Worm (Caenorhabditis elegans) whole organism, young adult: ENCODE data around the gene F52C9.5.
A peak's percentile ranks its signal among the peaks of the same experiment; 100 is the strongest.

Source experiments
- B0019.2 ChIP-seq: fragments of 200-800 bp; sonication (Bioruptor generic); conservative IDR thresholded peaks from 2 replicates; pipeline ENCODE4 v1.3.6; 2022; ENCODE audit warnings: missing genetic modification reagents, missing genetic modification characterization, missing compliant biosample characterization
- B0261.1 ChIP-seq: sonication (generic microtip); optimal IDR thresholded peaks from 2 replicates; lab custom pipeline; 2016; ENCODE audit warnings: mild to moderate bottlenecking, missing genetic modification characterization, moderate library complexity, missing compliant biosample characterization
- D2030.7 ChIP-seq: fragments of 200-800 bp; sonication (Bioruptor generic); IDR thresholded peaks from 2 replicates; pipeline ENCODE4 v1.3.6; 2022; ENCODE audit warnings: missing genetic modification reagents, missing genetic modification characterization, missing compliant biosample characterization
- F37B4.10 ChIP-seq: fragments of 200-800 bp; sonication (Bioruptor generic); IDR thresholded peaks from 2 replicates; pipeline ENCODE4 v1.3.6; 2022; ENCODE audit warnings: missing genetic modification characterization, missing compliant biosample characterization
- F52B5.7 ChIP-seq: sonication (generic microtip); optimal IDR thresholded peaks from 2 replicates; lab custom pipeline; 2016; ENCODE audit warnings: mild to moderate bottlenecking, missing genetic modification characterization, missing compliant biosample characterization
- F55B11.4 ChIP-seq: sonication (generic microtip); optimal IDR thresholded peaks from 2 replicates; lab custom pipeline; 2016; ENCODE audit warnings: missing compliant biosample characterization, missing genetic modification characterization, borderline replicate concordance; ENCODE audit not compliant: insufficient read depth
- F57C9.4 ChIP-seq: sonication (generic microtip); optimal IDR thresholded peaks from 2 replicates; lab custom pipeline; 2017; ENCODE audit warnings: mild to moderate bottlenecking, missing genetic modification characterization, missing compliant biosample characterization
- K11D2.4 ChIP-seq: fragments of 200-800 bp; sonication (Bioruptor generic); IDR thresholded peaks from 2 replicates; pipeline ENCODE4 v1.3.6; 2022; ENCODE audit warnings: missing genetic modification reagents, missing genetic modification characterization, missing compliant biosample characterization
- T26A5.8 ChIP-seq: sonication (generic microtip); optimal IDR thresholded peaks from 2 replicates; lab custom pipeline; 2016; ENCODE audit warnings: missing genetic modification characterization, missing compliant biosample characterization
- Y56A3A.18 ChIP-seq: fragments of 200-800 bp; sonication (Bioruptor generic); IDR thresholded peaks from 2 replicates; pipeline ENCODE4 v1.3.6; 2022; ENCODE audit warnings: missing genetic modification reagents, missing genetic modification characterization, missing compliant biosample characterization
- Y79H2A.3 ChIP-seq: fragments of 200-800 bp; sonication (Bioruptor generic); conservative IDR thresholded peaks from 2 replicates; pipeline ENCODE4 v1.3.6; 2022; ENCODE audit warnings: missing genetic modification reagents, missing genetic modification characterization, missing compliant biosample characterization
- akir-1 ChIP-seq: fragments of 200-800 bp; sonication (Bioruptor generic); optimal IDR thresholded peaks from 2 replicates; lab custom pipeline; 2018; ENCODE audit warnings: mild to moderate bottlenecking, missing genetic modification characterization, moderate library complexity, missing compliant biosample characterization
- aptf-3 ChIP-seq: fragments of 200-800 bp; sonication (Bioruptor generic); IDR thresholded peaks from 2 replicates; pipeline ENCODE4 v1.3.6; 2022; ENCODE audit warnings: missing genetic modification characterization, missing compliant biosample characterization
- attf-3 ChIP-seq: fragments of 200-800 bp; sonication (Bioruptor generic); conservative IDR thresholded peaks from 2 replicates; pipeline ENCODE4 v1.3.6; 2022; ENCODE audit warnings: missing genetic modification reagents, missing genetic modification characterization, missing compliant biosample characterization
- attf-5 ChIP-seq: fragments of 200-800 bp; sonication (Bioruptor generic); optimal IDR thresholded peaks from 2 replicates; lab custom pipeline; 2018; ENCODE audit warnings: mild to moderate bottlenecking, missing genetic modification characterization, missing compliant biosample characterization
- bed-2 ChIP-seq: fragments of 200-800 bp; sonication (Bioruptor generic); IDR thresholded peaks from 2 replicates; pipeline ENCODE4 v1.3.6; 2022; ENCODE audit warnings: missing genetic modification reagents, missing genetic modification characterization, missing compliant biosample characterization
- cebp-1 ChIP-seq, 2 experiments: fragments of 200-800 bp in 1 of 2; sonication (Bioruptor generic) in 1 of 2; sonication (generic microtip) in 1 of 2; IDR thresholded peaks in 1 of 2; optimal IDR thresholded peaks in 1 of 2; 2 replicates each; pipeline versions ENCODE4 v1.3.6 to Lab custom; 2017 to 2022; ENCODE audit warnings: missing compliant biosample characterization in 2 of 2, missing genetic modification characterization in 2 of 2, mild to moderate bottlenecking in 1 of 2, missing genetic modification reagents in 1 of 2, moderate library complexity in 1 of 2
- ceh-40 ChIP-seq: fragments of 200-800 bp; sonication (Bioruptor generic); IDR thresholded peaks from 2 replicates; pipeline ENCODE4 v1.3.6; 2022; ENCODE audit warnings: missing genetic modification characterization, missing compliant biosample characterization
- chd-7 ChIP-seq: sonication (generic microtip); optimal IDR thresholded peaks from 2 replicates; lab custom pipeline; 2016; ENCODE audit warnings: mild to moderate bottlenecking, missing genetic modification characterization, moderate library complexity, missing compliant biosample characterization
- egl-18 ChIP-seq: fragments of 200-800 bp; sonication (Bioruptor generic); IDR thresholded peaks from 2 replicates; pipeline ENCODE4 v1.3.6; 2022; ENCODE audit warnings: missing genetic modification reagents, missing genetic modification characterization, missing compliant biosample characterization
- egl-44 ChIP-seq: fragments of 200-800 bp; sonication (Bioruptor generic); IDR thresholded peaks from 2 replicates; pipeline ENCODE4 v1.3.6; 2022; ENCODE audit warnings: missing genetic modification reagents, missing genetic modification characterization, missing compliant biosample characterization
- gei-17 ChIP-seq: fragments of 200-800 bp; sonication (Bioruptor generic); optimal IDR thresholded peaks from 2 replicates; lab custom pipeline; 2018; ENCODE audit warnings: mild to moderate bottlenecking, missing genetic modification characterization, missing compliant biosample characterization
- hlh-12 ChIP-seq: sonication (generic microtip); optimal IDR thresholded peaks from 2 replicates; lab custom pipeline; 2016; ENCODE audit warnings: missing genetic modification characterization, missing compliant biosample characterization
- hmg-1.2 ChIP-seq: fragments of 200-800 bp; sonication (Bioruptor generic); IDR thresholded peaks from 2 replicates; pipeline ENCODE4 v1.3.6; 2022; ENCODE audit warnings: missing genetic modification reagents, missing genetic modification characterization, missing compliant biosample characterization
- hrde-1 ChIP-seq: sonication (generic microtip); optimal IDR thresholded peaks from 2 replicates; lab custom pipeline; 2016; ENCODE audit warnings: missing genetic modification characterization, mild to moderate bottlenecking, missing compliant biosample characterization, moderate library complexity, missing genotype, missing genetic modification reagents, borderline replicate concordance
- lin-40 ChIP-seq: sonication (generic microtip); optimal IDR thresholded peaks from 2 replicates; lab custom pipeline; 2016; ENCODE audit warnings: missing genetic modification characterization, mild to moderate bottlenecking, missing compliant biosample characterization, missing genotype, missing genetic modification reagents
- madf-6 ChIP-seq: fragments of 200-800 bp; sonication (Bioruptor generic); IDR thresholded peaks from 2 replicates; pipeline ENCODE4 v1.3.6; 2022; ENCODE audit warnings: missing genetic modification reagents, missing genetic modification characterization, missing compliant biosample characterization
- madf-8 ChIP-seq: fragments of 200-800 bp; sonication (Bioruptor generic); conservative IDR thresholded peaks from 2 replicates; pipeline ENCODE4 v1.3.6; 2022; ENCODE audit warnings: missing genetic modification reagents, missing genetic modification characterization, missing compliant biosample characterization
- nfya-2 ChIP-seq: fragments of 200-800 bp; sonication (Bioruptor generic); IDR thresholded peaks from 2 replicates; pipeline ENCODE4 v1.3.6; 2022; ENCODE audit warnings: missing genetic modification reagents, missing genetic modification characterization, missing compliant biosample characterization
- nfyb-1 ChIP-seq: fragments of 200-800 bp; sonication (Bioruptor generic); IDR thresholded peaks from 2 replicates; pipeline ENCODE4 v1.3.6; 2022; ENCODE audit warnings: missing genetic modification reagents, missing genetic modification characterization, missing compliant biosample characterization
- nhr-27 ChIP-seq: fragments of 200-800 bp; sonication (Bioruptor generic); optimal IDR thresholded peaks from 2 replicates; lab custom pipeline; 2018; ENCODE audit warnings: mild to moderate bottlenecking, missing genetic modification characterization, moderate library complexity, missing compliant biosample characterization
- nhr-80 ChIP-seq: sonication (generic microtip); optimal IDR thresholded peaks from 2 replicates; lab custom pipeline; 2016; ENCODE audit warnings: missing genetic modification characterization, missing compliant biosample characterization
- pbrm-1 ChIP-seq: fragments of 200-800 bp; sonication (Bioruptor generic); IDR thresholded peaks from 2 replicates; pipeline ENCODE4 v1.3.6; 2022; ENCODE audit warnings: missing genetic modification reagents, missing genetic modification characterization, missing compliant biosample characterization
- snpc-1.1 ChIP-seq: sonication (generic microtip); optimal IDR thresholded peaks from 2 replicates; lab custom pipeline; 2017; ENCODE audit warnings: missing genetic modification characterization, mild to moderate bottlenecking, missing compliant biosample characterization, antibody characterized with exemption, moderate library complexity, missing genotype, missing genetic modification reagents; ENCODE audit not compliant: insufficient read depth
- snpc-1.3 ChIP-seq: sonication (generic microtip); optimal IDR thresholded peaks from 2 replicates; lab custom pipeline; 2017; ENCODE audit warnings: missing genetic modification characterization, mild to moderate bottlenecking, missing compliant biosample characterization, antibody characterized with exemption, moderate library complexity, missing genotype, missing genetic modification reagents; ENCODE audit not compliant: insufficient read depth
- tbp1 ChIP-seq: fragments of 200-800 bp; sonication (Bioruptor generic); optimal IDR thresholded peaks from 2 replicates; lab custom pipeline; 2018; ENCODE audit warnings: mild to moderate bottlenecking, missing genetic modification characterization, missing compliant biosample characterization
- tbx-9 ChIP-seq: sonication (generic microtip); optimal IDR thresholded peaks from 2 replicates; lab custom pipeline; 2016; ENCODE audit warnings: borderline replicate concordance, missing genetic modification characterization, inconsistent platforms, missing compliant biosample characterization
- unc-62 ChIP-seq: fragments of 150-350 bp; optimal IDR thresholded peaks from 2 replicates; lab custom pipeline; 2014; ENCODE audit warnings: missing biosample characterization, missing genetic modification reagents, missing genetic modification characterization
- zfh-2 ChIP-seq: fragments of 200-800 bp; sonication (Bioruptor generic); conservative IDR thresholded peaks from 2 replicates; pipeline ENCODE4 v1.3.6; 2022; ENCODE audit warnings: missing genetic modification reagents, missing genetic modification characterization, missing compliant biosample characterization
- zim-3 ChIP-seq: sonication (generic microtip); optimal IDR thresholded peaks from 2 replicates; lab custom pipeline; 2017; ENCODE audit warnings: mild to moderate bottlenecking, missing genetic modification characterization, moderate library complexity, missing compliant biosample characterization
- ztf-18 ChIP-seq: sonication (generic microtip); optimal IDR thresholded peaks from 2 replicates; lab custom pipeline; 2016; ENCODE audit warnings: missing genotype, mild to moderate bottlenecking, missing genetic modification characterization, missing compliant biosample characterization

F52C9.5 gene

DNA sequence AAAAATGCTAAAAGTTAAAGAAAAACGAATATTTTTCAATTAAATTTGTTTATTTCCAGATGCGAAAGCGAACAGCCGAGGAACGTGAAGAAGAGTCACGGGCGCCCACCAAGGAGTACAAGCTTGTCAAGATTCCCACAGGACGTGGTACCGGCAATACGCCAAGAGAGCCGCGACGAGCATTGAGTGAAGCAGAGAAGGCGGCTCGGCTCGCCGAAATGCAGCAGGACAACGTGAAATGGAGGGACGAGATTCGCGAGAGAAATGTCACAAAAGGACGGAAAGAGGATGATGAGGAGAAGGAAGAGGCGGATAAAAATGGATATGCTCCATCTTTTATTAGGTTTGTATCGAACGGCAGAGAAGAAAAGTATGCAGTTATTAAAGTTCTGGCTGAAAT is 8.4 kb downstream of the F52C9.5 start:
- no peak for TF ChIP-seq tbp1 (GFP tag; lab: Kevin White, UChicago)
- no peak for TF ChIP-seq snpc-1.1 (tag; lab: Kevin White, UChicago)
- no peak for TF ChIP-seq gei-17
- TF ChIP-seq K11D2.4: 0 out of 2 replicates have a peak, but pooled peaks have one; percentile 34
- no peak for TF ChIP-seq cebp-1 (GFP tag; IDR thresholded peaks at IDR 0.05; lab: Robert Waterston, UW)
- no peak for TF ChIP-seq cebp-1 (tag; optimal IDR thresholded peaks at IDR 0.05; lab: Kevin White, UChicago)
- no peak for TF ChIP-seq nfya-2 (GFP tag; lab: Robert Waterston, UW)
- no peak for TF ChIP-seq Y56A3A.18 (GFP tag; lab: Robert Waterston, UW)
- TF ChIP-seq B0261.1 (tag; lab: Kevin White, UChicago): no peak
- peak; percentile 4 for TF ChIP-seq zim-3 (tag; lab: Kevin White, UChicago)
- no peak for TF ChIP-seq ztf-18 (tag; lab: Kevin White, UChicago)
- no peak for TF ChIP-seq F57C9.4
- no peak for TF ChIP-seq F55B11.4 (tag; lab: Kevin White, UChicago)
- TF ChIP-seq tbx-9 (tag; lab: Kevin White, UChicago): no peak
- peak; percentile 63 for TF ChIP-seq zfh-2

DNA sequence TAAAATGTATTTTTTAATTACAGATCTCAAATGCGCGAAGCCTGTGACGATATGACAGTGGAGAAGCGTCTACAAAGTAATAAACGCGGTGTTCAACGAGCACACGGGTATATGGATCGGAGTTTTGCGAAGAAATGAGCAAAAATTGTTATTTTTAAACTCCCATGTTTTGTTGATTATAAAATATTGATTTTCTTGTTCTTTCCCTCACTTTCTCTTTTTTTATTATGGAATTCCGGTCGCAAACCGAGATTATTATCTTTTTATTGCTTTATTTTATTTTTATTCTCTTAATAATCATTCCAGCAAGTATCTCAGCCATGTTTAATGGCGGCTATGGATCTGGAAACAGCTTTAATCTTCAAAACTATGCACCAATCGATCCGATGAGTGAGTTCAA is 8.9 kb downstream of the F52C9.5 start, which contains the start of gene pqe-1:
TSS of gene pqe-1 (plus strand) at position 301 of the 400 bp plus-strand sequence.
- TF ChIP-seq unc-62 (GFP tag; lab: Kevin White, UChicago): no peak
- TF ChIP-seq hmg-1.2 (GFP tag; lab: Robert Waterston, UW): no peak
- TF ChIP-seq K11D2.4: no peak
- no peak for TF ChIP-seq egl-18 (GFP tag; lab: Robert Waterston, UW)
- TF ChIP-seq hlh-12: no peak
- no peak for TF ChIP-seq hrde-1 (tag; lab: Kevin White, UChicago)
- TF ChIP-seq aptf-3 (GFP tag; lab: Robert Waterston, UW): no peak
- no peak for TF ChIP-seq D2030.7

DNA sequence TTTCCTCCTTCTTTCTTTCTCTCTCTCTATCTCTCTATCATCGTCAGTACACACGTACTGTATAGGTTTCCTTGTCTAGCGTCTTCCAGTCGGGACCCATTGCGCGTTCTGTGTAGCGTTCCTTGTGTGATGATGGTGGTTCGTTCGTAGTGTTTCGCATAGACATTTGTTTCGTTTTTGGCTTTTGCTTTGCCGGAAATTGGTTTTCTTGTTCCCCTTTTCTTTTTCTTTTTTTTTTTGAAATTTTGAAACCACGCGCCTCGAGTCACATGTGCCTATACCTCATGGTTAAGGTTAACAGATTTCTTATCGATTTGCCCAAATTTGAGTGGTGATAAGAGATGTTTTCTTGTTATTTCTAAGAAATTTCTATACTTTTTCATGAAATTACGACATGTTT is 16.6 kb downstream of the F52C9.5 start:
- TF ChIP-seq cebp-1 (GFP tag; IDR thresholded peaks at IDR 0.05; lab: Robert Waterston, UW) (no peak), cebp-1 (tag; optimal IDR thresholded peaks at IDR 0.05; lab: Kevin White, UChicago) (peak; percentile 17), F52B5.7 (tag; lab: Kevin White, UChicago) (no peak), nhr-80 (tag; lab: Kevin White, UChicago) (peak; percentile 8), K11D2.4 (no peak)

DNA sequence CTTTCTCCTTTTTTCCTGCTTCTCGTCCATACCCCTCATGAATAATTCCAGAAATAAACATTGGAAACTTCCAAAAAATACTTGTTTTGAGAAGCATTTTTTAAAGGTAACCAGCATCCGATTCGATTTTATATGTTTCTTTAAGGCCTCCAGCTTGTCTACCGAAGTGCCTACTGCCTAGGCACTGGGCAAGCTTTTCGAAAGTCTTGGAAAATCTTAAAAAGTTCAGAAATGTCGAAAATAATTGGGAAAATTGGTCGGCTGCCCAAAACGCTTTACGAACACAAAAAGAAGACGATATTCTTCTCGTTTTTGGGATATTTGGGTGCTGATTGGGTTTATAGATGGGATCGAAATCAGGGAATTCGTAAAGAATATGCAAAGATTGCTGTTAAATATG is 19.6 kb downstream of the F52C9.5 start, which contains the start of gene F52C9.3:
TSS of gene F52C9.3 (plus strand) at position 225 of the 400 bp plus-strand sequence.
- TF ChIP-seq madf-8 (GFP tag; lab: Robert Waterston, UW) (no peak), D2030.7 (no peak), akir-1 (GFP tag; lab: Kevin White, UChicago) (no peak), F37B4.10 (GFP tag; lab: Robert Waterston, UW) (no peak), F55B11.4 (tag; lab: Kevin White, UChicago) (no peak), lin-40 (tag; lab: Kevin White, UChicago) (no peak), hmg-1.2 (GFP tag; lab: Robert Waterston, UW) (no peak), attf-5 (GFP tag; lab: Kevin White, UChicago) (peak; percentile 5), pbrm-1 (GFP tag; lab: Robert Waterston, UW) (0 out of 2 replicates have a peak, but pooled peaks have one; percentile 21), egl-44 (GFP tag; lab: Robert Waterston, UW) (no peak), chd-7 (tag; lab: Kevin White, UChicago) (peak; percentile 29), Y79H2A.3 (GFP tag; lab: Robert Waterston, UW) (no peak), attf-3 (GFP tag; lab: Robert Waterston, UW) (no peak), nhr-27 (tag; lab: Kevin White, UChicago) (peak; percentile 12), bed-2 (GFP tag; lab: Robert Waterston, UW) (no peak), madf-6 (GFP tag; lab: Robert Waterston, UW) (0 out of 2 replicates have a peak, but pooled peaks have one; percentile 29), ceh-40 (no peak), nfyb-1 (0 out of 2 replicates have a peak, but pooled peaks have one; percentile 36), cebp-1 (GFP tag; IDR thresholded peaks at IDR 0.05; lab: Robert Waterston, UW) (no peak), cebp-1 (tag; optimal IDR thresholded peaks at IDR 0.05; lab: Kevin White, UChicago) (peak; percentile 51), tbp1 (GFP tag; lab: Kevin White, UChicago) (peak; percentile 23), zfh-2 (no peak), B0019.2 (GFP tag; lab: Robert Waterston, UW) (no peak), snpc-1.3 (tag; lab: Kevin White, UChicago) (no peak), T26A5.8 (tag; lab: Kevin White, UChicago) (no peak), hlh-12 (no peak), nfya-2 (GFP tag; lab: Robert Waterston, UW) (no peak)
